Worm (Caenorhabditis elegans) whole organism, early embryonic: ENCODE measurements around the gene sto-2.

Source experiments
- B0310.2 ChIP-seq: sonication (generic microtip); optimal IDR thresholded peaks from 2 replicates; lab custom pipeline; 2016; ENCODE audit warnings: mild to moderate bottlenecking, missing genetic modification characterization, missing compliant biosample characterization
- F13C5.2 ChIP-seq: sonication (generic microtip); optimal IDR thresholded peaks from 2 replicates; lab custom pipeline; 2017; ENCODE audit warnings: mild to moderate bottlenecking, missing genetic modification characterization, inconsistent platforms, missing compliant biosample characterization
- aly-1 ChIP-seq: sonication (generic microtip); optimal IDR thresholded peaks from 2 replicates; lab custom pipeline; 2016; ENCODE audit warnings: missing genetic modification characterization, missing compliant biosample characterization
- ama-1 ChIP-seq: fragments of 150-350 bp; optimal IDR thresholded peaks from 2 replicates; lab custom pipeline; 2014
- ceh-13 ChIP-seq: fragments of 200-800 bp; sonication (Bioruptor generic); optimal IDR thresholded peaks from 2 replicates; lab custom pipeline; 2018; ENCODE audit warnings: mild to moderate bottlenecking, missing genetic modification characterization, missing compliant biosample characterization
- ceh-36 ChIP-seq: sonication (generic microtip); optimal IDR thresholded peaks from 2 replicates; lab custom pipeline; 2016; ENCODE audit warnings: missing genetic modification characterization, inconsistent platforms, missing compliant biosample characterization
- ets-7 ChIP-seq: sonication (generic microtip); optimal IDR thresholded peaks from 2 replicates; lab custom pipeline; 2016; ENCODE audit warnings: missing genotype, missing genetic modification characterization, missing compliant biosample characterization
- flt-1 ChIP-seq: fragments of 200-800 bp; sonication (Bioruptor generic); IDR thresholded peaks from 2 replicates; pipeline ENCODE4 v1.3.6; 2022; ENCODE audit warnings: missing genetic modification characterization, missing compliant biosample characterization
- hmbx-1 ChIP-seq: sonication (generic microtip); optimal IDR thresholded peaks from 2 replicates; lab custom pipeline; 2016; ENCODE audit warnings: mild to moderate bottlenecking, missing genetic modification characterization, missing compliant biosample characterization
- hmg-4 ChIP-seq: fragments of 200-800 bp; sonication (Bioruptor generic); optimal IDR thresholded peaks from 2 replicates; lab custom pipeline; 2018; ENCODE audit warnings: mild to moderate bottlenecking, missing genetic modification characterization, missing compliant biosample characterization
- hnd-1 ChIP-seq: sonication (generic microtip); optimal IDR thresholded peaks from 2 replicates; lab custom pipeline; 2016; ENCODE audit warnings: missing genetic modification characterization, missing compliant biosample characterization
- pes-1 ChIP-seq: fragments of 200-800 bp; sonication (Bioruptor generic); IDR thresholded peaks from 2 replicates; pipeline ENCODE4 v1.3.6; 2022; ENCODE audit warnings: missing genetic modification reagents, missing genetic modification characterization, missing compliant biosample characterization
- scrt-1 ChIP-seq: fragments of 200-800 bp; sonication (Bioruptor generic); IDR thresholded peaks from 2 replicates; pipeline ENCODE4 v1.3.6; 2022; ENCODE audit warnings: missing genetic modification characterization, missing compliant biosample characterization
- sea-1 ChIP-seq: fragments of 200-800 bp; sonication (Bioruptor generic); conservative IDR thresholded peaks from 2 replicates; pipeline ENCODE4 v1.3.6; 2022; ENCODE audit warnings: missing genetic modification characterization, missing compliant biosample characterization
- tbx-11 ChIP-seq: fragments of 200-800 bp; sonication (Bioruptor generic); IDR thresholded peaks from 2 replicates; pipeline ENCODE4 v1.3.6; 2022; ENCODE audit warnings: missing genetic modification characterization, missing compliant biosample characterization
- tbx-37 ChIP-seq: fragments of 200-800 bp; sonication (Bioruptor generic); conservative IDR thresholded peaks from 2 replicates; pipeline ENCODE4 v1.3.6; 2022; ENCODE audit warnings: missing genetic modification reagents, missing genetic modification characterization, missing compliant biosample characterization
- tra-4 ChIP-seq: sonication (generic microtip); optimal IDR thresholded peaks from 2 replicates; lab custom pipeline; 2017; ENCODE audit warnings: missing genetic modification characterization, missing compliant biosample characterization

sto-2 gene

DNA sequence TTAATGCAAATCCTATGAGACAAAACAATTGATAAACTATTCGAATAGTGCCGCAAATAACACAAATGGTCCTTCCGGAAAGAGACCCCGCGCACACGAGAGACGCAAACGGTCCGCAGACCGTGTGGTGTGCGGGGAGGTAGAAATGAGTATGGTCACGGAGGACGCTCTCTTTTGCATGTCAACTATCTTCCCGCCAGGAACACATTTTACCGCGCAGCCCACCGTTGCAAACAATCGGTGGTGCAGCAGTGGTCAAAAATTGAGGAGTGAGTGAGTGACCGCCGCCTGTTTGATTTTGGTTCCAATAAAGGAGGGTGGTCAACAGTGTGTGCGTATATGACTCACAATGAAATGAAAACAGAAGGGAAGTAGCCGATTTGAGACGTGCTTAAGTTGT, 37.5 kb upstream of the sto-2 start:
- TF ChIP-seq aly-1 (peak; percentile 12), hnd-1 (tag; lab: Kevin White, UChicago) (no peak), hmg-4 (GFP tag; lab: Kevin White, UChicago) (peak; percentile 75)

ce11 chrX:5355253-5355652, 32.1 kb upstream of the sto-2 start:
- no peak for TF ChIP-seq sea-1 (GFP tag; lab: Robert Waterston, UW)
- TF ChIP-seq F13C5.2 (tag; lab: Kevin White, UChicago): no peak
- TF ChIP-seq tbx-37 (GFP tag; lab: Robert Waterston, UW): no peak
- TF ChIP-seq hmg-4 (GFP tag; lab: Kevin White, UChicago): no peak
- TF ChIP-seq hnd-1 (tag; lab: Kevin White, UChicago): no peak
- no peak for TF ChIP-seq B0310.2

DNA sequence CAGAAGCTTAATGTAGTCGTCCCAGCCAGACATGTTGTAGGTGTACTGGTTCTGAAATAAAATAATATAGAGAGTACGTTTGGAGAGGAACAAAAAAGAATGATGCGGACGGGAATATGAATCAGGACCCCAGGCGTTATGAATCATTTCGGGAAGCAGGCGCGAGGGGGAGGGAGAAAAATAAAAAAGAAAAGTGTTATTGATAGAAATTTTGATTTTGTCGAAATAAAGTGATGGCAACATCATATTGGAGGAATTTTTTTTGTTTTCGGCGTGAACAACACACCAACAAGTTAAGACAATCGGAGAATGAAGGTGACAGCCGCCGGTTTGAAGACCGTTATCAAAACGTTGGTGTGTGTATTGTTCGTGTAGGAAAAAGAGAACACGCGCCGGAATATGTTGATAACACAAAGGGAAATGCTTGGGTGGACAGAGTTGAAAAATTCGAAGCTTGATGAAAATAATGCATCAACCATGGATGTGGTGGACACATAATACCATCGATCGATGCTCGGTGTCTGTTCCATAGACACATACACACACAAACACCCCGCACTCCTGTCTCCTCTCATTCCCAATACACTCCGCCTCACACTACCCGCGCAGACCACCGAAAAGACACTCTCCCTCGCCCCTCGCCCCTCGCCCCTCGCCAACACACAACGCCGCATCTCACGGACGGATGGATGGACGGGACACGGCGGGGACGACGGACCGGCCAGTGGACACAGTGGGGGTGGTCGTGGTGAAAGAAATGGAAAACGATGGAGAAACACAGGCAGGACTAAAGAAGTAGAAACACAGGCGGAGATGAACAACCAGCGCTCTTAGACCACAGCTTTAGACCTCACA, 31.1 kb upstream of the sto-2 start, which contains the start of gene pfn-2:
pfn-2 (minus strand) TSS at position 51 of the 855 bp plus-strand sequence.
- TF ChIP-seq scrt-1: no peak
- TF ChIP-seq hmbx-1 (tag; lab: Kevin White, UChicago): no peak
- peak; percentile 6 for TF ChIP-seq ceh-13 (GFP tag; lab: Kevin White, UChicago)
- peak; percentile 89 for TF ChIP-seq hmg-4 (GFP tag; lab: Kevin White, UChicago)
- TF ChIP-seq flt-1 (GFP tag; lab: Robert Waterston, UW): 0 out of 2 replicates have a peak, but pooled peaks have one; percentile 17
- no peak for TF ChIP-seq ets-7
- TF ChIP-seq tbx-11 (GFP tag; lab: Robert Waterston, UW): 0 out of 2 replicates have a peak, but pooled peaks have one; percentile 9
- TF ChIP-seq pes-1 (GFP tag; lab: Robert Waterston, UW): no peak
- TF ChIP-seq tbx-37 (GFP tag; lab: Robert Waterston, UW): peak; percentile 52
- TF ChIP-seq ceh-36 (tag; lab: Kevin White, UChicago): no peak
- TF ChIP-seq B0310.2: no peak
- no peak for TF ChIP-seq tra-4 (tag; lab: Kevin White, UChicago)
- TF ChIP-seq hnd-1 (tag; lab: Kevin White, UChicago): no peak
- peak; percentile 40 for TF ChIP-seq F13C5.2 (tag; lab: Kevin White, UChicago)
- TF ChIP-seq aly-1: peak; percentile 15
- no peak for TF ChIP-seq sea-1 (GFP tag; lab: Robert Waterston, UW)
- no peak for TF ChIP-seq ama-1 (lab: Kevin White, UChicago)

ce11 chrX:5348529-5349148, 25.5 kb upstream of the sto-2 start, which contains the start of gene syx-3:
Gene syx-3, plus strand, starts transcription at chrX:5349098.
- TF ChIP-seq aly-1 (no peak), B0310.2 (no peak), tbx-37 (GFP tag; lab: Robert Waterston, UW) (no peak), F13C5.2 (tag; lab: Kevin White, UChicago) (no peak), hnd-1 (tag; lab: Kevin White, UChicago) (no peak), ets-7 (no peak), scrt-1 (no peak), ama-1 (lab: Kevin White, UChicago) (no peak), tbx-11 (GFP tag; lab: Robert Waterston, UW) (no peak), ceh-36 (tag; lab: Kevin White, UChicago) (no peak), hmbx-1 (tag; lab: Kevin White, UChicago) (no peak), ceh-13 (GFP tag; lab: Kevin White, UChicago) (no peak), sea-1 (GFP tag; lab: Robert Waterston, UW) (no peak), pes-1 (GFP tag; lab: Robert Waterston, UW) (no peak), tra-4 (tag; lab: Kevin White, UChicago) (no peak)

- TF ChIP-seq F13C5.2 (tag; lab: Kevin White, UChicago) (no peak), hnd-1 (tag; lab: Kevin White, UChicago) (no peak), ceh-36 (tag; lab: Kevin White, UChicago) (no peak), ets-7 (no peak), tbx-37 (GFP tag; lab: Robert Waterston, UW) (no peak), hmbx-1 (tag; lab: Kevin White, UChicago) (no peak), flt-1 (GFP tag; lab: Robert Waterston, UW) (no peak), pes-1 (GFP tag; lab: Robert Waterston, UW) (no peak), aly-1 (no peak), hmg-4 (GFP tag; lab: Kevin White, UChicago) (no peak), B0310.2 (no peak), tra-4 (tag; lab: Kevin White, UChicago) (no peak)
Observed at ce11 chrX:5347856-5348255, 24.7 kb upstream of the sto-2 start.

DNA sequence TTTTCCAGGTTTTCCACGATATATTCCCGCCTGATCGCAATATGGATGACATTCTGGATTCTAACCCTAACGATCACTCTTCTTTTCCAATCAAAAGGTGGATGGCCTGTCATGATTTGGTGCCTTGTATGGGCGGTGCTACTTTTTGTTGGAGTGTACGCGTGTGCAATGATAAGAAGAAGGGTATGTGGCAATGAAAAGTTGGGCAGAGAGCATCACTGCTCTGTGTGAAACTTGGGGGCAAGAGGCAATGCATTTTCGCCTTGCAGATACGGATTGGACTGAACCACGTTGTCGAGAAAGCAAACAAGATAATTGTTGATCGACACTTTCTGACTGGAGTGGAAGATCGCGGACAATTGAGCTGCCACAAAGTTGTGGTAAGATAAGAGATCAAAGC, 23.1 kb upstream of the sto-2 start:
- no peak for TF ChIP-seq ceh-13 (GFP tag; lab: Kevin White, UChicago)

DNA sequence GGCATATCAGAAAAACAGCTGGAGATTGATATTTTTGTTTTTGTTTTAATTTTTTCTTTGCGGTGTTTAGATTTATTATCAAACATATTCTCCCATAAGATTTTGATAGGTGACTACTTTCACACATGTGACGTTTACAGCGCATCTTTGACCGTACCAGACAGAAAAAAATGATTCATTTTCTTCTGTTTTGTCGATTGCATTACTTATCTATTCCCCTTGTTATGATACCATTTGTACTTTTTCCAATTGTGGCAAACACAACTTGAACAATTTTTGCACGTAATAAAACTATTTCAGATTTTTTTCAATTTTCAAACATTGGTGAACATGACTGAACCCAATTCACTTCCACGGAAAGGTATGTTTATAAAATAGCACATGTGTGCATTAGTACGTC, 21.1 kb upstream of the sto-2 start, which contains the start of gene C26B9.1:
C26B9.1 (plus strand) TSS at position 301 of the 400 bp plus-strand sequence.
- TF ChIP-seq flt-1 (GFP tag; lab: Robert Waterston, UW) (no peak), ceh-36 (tag; lab: Kevin White, UChicago) (no peak), B0310.2 (no peak), ama-1 (lab: Kevin White, UChicago) (no peak), ceh-13 (GFP tag; lab: Kevin White, UChicago) (no peak), tbx-37 (GFP tag; lab: Robert Waterston, UW) (no peak), tbx-11 (GFP tag; lab: Robert Waterston, UW) (no peak), hnd-1 (tag; lab: Kevin White, UChicago) (no peak), F13C5.2 (tag; lab: Kevin White, UChicago) (no peak)
